Worm (Caenorhabditis elegans) whole organism, L1 larva: ENCODE results near the gene xbp-1.

Experiments
- ceh-63 ChIP-seq: fragments of 200-800 bp; sonication (Bioruptor generic); optimal IDR thresholded peaks from 2 replicates; lab custom pipeline; 2018; ENCODE audit warnings: mild to moderate bottlenecking, missing genetic modification characterization, missing compliant biosample characterization
- fkh-10 ChIP-seq: sonication (generic microtip); optimal IDR thresholded peaks from 2 replicates; lab custom pipeline; 2017; ENCODE audit warnings: missing biosample characterization, missing genetic modification reagents, missing genetic modification characterization
- lin-35 ChIP-seq, 2 experiments: fragments of 150-350 bp; optimal IDR thresholded peaks; 2 replicates each; lab custom pipeline; 2014; ENCODE audit warnings: missing biosample characterization in 2 of 2, missing genetic modification characterization in 2 of 2, missing genetic modification reagents in 2 of 2
- nhr-28 ChIP-seq: fragments of 150-350 bp; optimal IDR thresholded peaks from 2 replicates; lab custom pipeline; 2014; ENCODE audit warnings: missing biosample characterization, missing genetic modification characterization
- nhr-85 ChIP-seq: sonication (generic microtip); peaks from one replicate; lab custom pipeline; 2016; ENCODE audit warnings: missing genetic modification characterization, inconsistent platforms, missing compliant biosample characterization
- pqm-1 ChIP-seq: sonication (generic microtip); optimal IDR thresholded peaks from 3 replicates; lab custom pipeline; 2017; ENCODE audit warnings: missing biosample characterization, missing genetic modification characterization
- snpc-4 ChIP-seq: fragments of 150-350 bp; optimal IDR thresholded peaks from 2 replicates; lab custom pipeline; 2014; ENCODE audit warnings: missing biosample characterization, missing genetic modification characterization

- TF ChIP-seq nhr-28 (tag; lab: Kevin White, UChicago): no peak
- TF ChIP-seq ceh-63: no peak
- TF ChIP-seq nhr-85 (tag; lab: Kevin White, UChicago): peak; percentile 88
- no peak for TF ChIP-seq pqm-1 (tag; lab: Kevin White, UChicago)
- peak; percentile 72 for TF ChIP-seq snpc-4
- TF ChIP-seq fkh-10 (GFP tag; lab: Kevin White, UChicago): peak; percentile 83
- TF ChIP-seq lin-35 (GFP tag; optimal IDR thresholded peaks at IDR 0.05; lab: Kevin White, UChicago): peak; percentile 73 to 77
Observed at ce11 chrIII:4223668-4224127, 30.1 kb downstream of the xbp-1 start.
